Worm (Caenorhabditis elegans) whole organism, L1 larva: ENCODE measurements around the gene pals-17.

Experiments used
- aha-1 ChIP-seq: fragments of 150-350 bp; optimal IDR thresholded peaks from 2 replicates; lab custom pipeline; 2014; ENCODE audit warnings: missing biosample characterization, missing genetic modification characterization
- aly-2 ChIP-seq: fragments of 150-350 bp; optimal IDR thresholded peaks from 2 replicates; lab custom pipeline; 2014; ENCODE audit warnings: missing biosample characterization, missing genetic modification characterization
- ama-1 ChIP-seq: fragments of 150-350 bp; optimal IDR thresholded peaks from 2 replicates; lab custom pipeline; 2014
- ceh-82 ChIP-seq, 3 experiments: fragments of 150-350 bp in 1 of 3; sonication (generic microtip) in 2 of 3; optimal IDR thresholded peaks; 2 replicates each; lab custom pipeline; 2014 to 2017; ENCODE audit warnings: missing biosample characterization in 3 of 3, missing genetic modification characterization in 3 of 3
- ceh-88 ChIP-seq: fragments of 200-800 bp; sonication (Bioruptor generic); IDR thresholded peaks from 2 replicates; pipeline ENCODE4 v1.3.6; 2022; ENCODE audit warnings: missing genetic modification characterization, missing compliant biosample characterization
- ceh-90 ChIP-seq: sonication (generic microtip); optimal IDR thresholded peaks from 2 replicates; lab custom pipeline; 2016; ENCODE audit warnings: missing genetic modification characterization, missing compliant biosample characterization
- ces-1 ChIP-seq: fragments of 150-350 bp; optimal IDR thresholded peaks from 2 replicates; lab custom pipeline; 2014; ENCODE audit warnings: missing biosample characterization, missing genetic modification reagents, missing genetic modification characterization
- dpl-1 ChIP-seq, 3 experiments: fragments of 150-350 bp in 2 of 3; sonication (generic microtip) in 1 of 3; optimal IDR thresholded peaks; 2 replicates each; lab custom pipeline; 2014 to 2017; ENCODE audit warnings: missing biosample characterization in 3 of 3, missing genetic modification characterization in 3 of 3, missing genetic modification reagents in 3 of 3
- lin-35 ChIP-seq, 2 experiments: fragments of 150-350 bp; optimal IDR thresholded peaks; 2 replicates each; lab custom pipeline; 2014; ENCODE audit warnings: missing biosample characterization in 2 of 2, missing genetic modification characterization in 2 of 2, missing genetic modification reagents in 2 of 2
- nhr-90 ChIP-seq: sonication (generic microtip); optimal IDR thresholded peaks from 2 replicates; lab custom pipeline; 2016; ENCODE audit warnings: mild to moderate bottlenecking, missing genetic modification characterization, missing compliant biosample characterization; ENCODE audit not compliant: poor library complexity
- snpc-4 ChIP-seq: fragments of 150-350 bp; optimal IDR thresholded peaks from 2 replicates; lab custom pipeline; 2014; ENCODE audit warnings: missing biosample characterization, missing genetic modification characterization
- sptf-1 ChIP-seq: fragments of 150-350 bp; optimal IDR thresholded peaks from 2 replicates; lab custom pipeline; 2014; ENCODE audit warnings: missing biosample characterization, missing genetic modification characterization
- unc-86 ChIP-seq: sonication (generic microtip); optimal IDR thresholded peaks from 2 replicates; lab custom pipeline; 2016; ENCODE audit warnings: missing genetic modification characterization, missing compliant biosample characterization

ce11 chrIII:1389988-1390387 is 1.7 kb downstream of the pals-17 start:
- TF ChIP-seq aly-2 (tag; lab: Kevin White, UChicago) (no peak), aha-1 (tag; lab: Kevin White, UChicago) (no peak), sptf-1 (no peak), snpc-4 (tag; lab: Kevin White, UChicago) (no peak), ama-1 (lab: Kevin White, UChicago) (no peak), unc-86 (tag; lab: Kevin White, UChicago) (no peak), ces-1 (GFP tag; lab: Kevin White, UChicago) (no peak), nhr-90 (tag; lab: Kevin White, UChicago) (no peak), lin-35 (GFP tag; optimal IDR thresholded peaks at IDR 0.05; lab: Kevin White, UChicago) (no peak), ceh-88 (GFP tag; lab: Robert Waterston, UW) (no peak), dpl-1 (GFP tag; optimal IDR thresholded peaks at IDR 0.05; lab: Kevin White, UChicago) (no peak), ceh-82 (tag; optimal IDR thresholded peaks at IDR 0.05; lab: Kevin White, UChicago) (no peak), ceh-90 (tag; lab: Kevin White, UChicago) (no peak)
